Worm (Caenorhabditis elegans) whole organism, midembryonic: ENCODE measurements around the gene ser-6.

ENCODE experiments used
- flt-1 ChIP-seq: fragments of 200-800 bp; sonication (Bioruptor generic); IDR thresholded peaks from 2 replicates; pipeline ENCODE4 v1.3.6; 2022; ENCODE audit warnings: missing genetic modification characterization, missing compliant biosample characterization
- klf-2 ChIP-seq: fragments of 200-800 bp; sonication (Bioruptor generic); conservative IDR thresholded peaks from 2 replicates; pipeline ENCODE4 v1.3.6; 2022; ENCODE audit warnings: missing genetic modification reagents, missing genetic modification characterization, missing compliant biosample characterization
- tab-1 ChIP-seq: fragments of 200-800 bp; sonication (Bioruptor generic); IDR thresholded peaks from 2 replicates; pipeline ENCODE4 v1.3.6; 2022; ENCODE audit warnings: missing genetic modification characterization, missing compliant biosample characterization
- ztf-29 ChIP-seq: fragments of 200-800 bp; sonication (Bioruptor generic); IDR thresholded peaks from 2 replicates; pipeline ENCODE4 v1.3.6; 2022; ENCODE audit warnings: missing genetic modification reagents, missing genetic modification characterization, missing compliant biosample characterization

DNA sequence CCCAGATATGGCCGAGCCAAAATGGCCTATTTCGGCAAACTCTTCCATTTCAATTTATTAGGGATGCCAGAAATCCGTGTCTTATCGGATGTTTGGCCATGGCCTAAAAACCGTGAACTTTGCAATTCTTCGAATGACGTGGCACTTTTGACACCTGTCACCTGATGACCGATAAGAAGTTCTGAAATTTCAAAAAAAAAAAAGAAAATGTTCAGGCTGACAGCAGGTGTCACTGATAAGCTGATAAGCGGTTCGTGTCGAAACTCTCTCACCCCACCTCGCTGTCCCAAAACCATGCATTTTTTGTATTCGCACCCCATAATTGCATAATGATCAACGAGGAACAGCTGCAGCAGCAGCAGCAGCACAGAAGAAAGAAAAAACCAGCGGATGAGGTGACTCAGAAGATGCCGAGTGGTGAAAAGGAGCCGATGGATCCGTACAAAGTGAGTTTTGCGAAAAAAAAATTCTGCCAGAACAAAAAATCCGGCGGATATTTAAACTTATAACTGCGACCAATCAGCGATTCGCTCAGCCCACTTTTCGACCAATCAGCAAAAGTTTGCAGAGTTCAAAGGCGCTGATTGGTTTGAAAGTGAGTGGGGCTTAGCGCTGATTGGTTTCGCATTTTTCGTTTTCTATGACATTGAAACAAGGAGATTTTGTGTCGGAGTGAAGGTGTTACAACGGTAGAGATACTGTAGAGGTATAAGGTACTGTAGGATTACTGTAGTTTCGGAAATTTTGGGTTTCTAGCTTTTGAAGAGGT is 52.7 kb downstream of the ser-6 start, which contains the start of the genes Y54G2A.28 and vrp-1:
- TF ChIP-seq klf-2 = no peak
- TF ChIP-seq flt-1 = no peak
- TF ChIP-seq ztf-29 = no peak
- no peak for TF ChIP-seq tab-1 (GFP tag; lab: Robert Waterston, UW)
